Worm (Caenorhabditis elegans): Measurements from ENCODE around the gene M176.11.

DNA sequence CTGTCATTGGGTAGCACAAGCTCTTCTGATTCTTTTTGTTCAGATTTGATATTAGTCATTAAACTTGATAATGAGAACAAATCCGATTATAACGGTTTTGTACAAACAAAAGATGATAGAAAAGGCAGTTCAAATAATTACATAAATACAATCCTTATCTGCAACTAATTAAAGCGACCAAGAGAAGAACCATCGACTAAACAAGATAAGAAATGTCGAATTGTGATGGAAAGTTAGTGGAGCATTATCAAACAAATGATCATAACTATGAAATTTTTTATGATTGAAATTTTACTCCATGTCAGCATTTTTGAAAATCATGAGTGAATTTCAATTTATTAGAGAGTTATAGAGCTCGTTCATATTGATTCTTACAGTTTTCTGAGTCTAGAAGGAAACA, 46.3 kb downstream of the M176.11 start, which contains the start of gene chil-23:
- TF ChIP-seq lin-13 (tag; optimal IDR thresholded peaks at IDR 0.05), result no peak
- TF ChIP-seq unc-39 (tag; optimal IDR thresholded peaks at IDR 0.05), result no peak
- TF ChIP-seq snpc-4 (tag; optimal IDR thresholded peaks at IDR 0.05), result no peak
- TF ChIP-seq nhr-12 (tag; optimal IDR thresholded peaks at IDR 0.05), result no peak
- no peak for TF ChIP-seq ztf-11 (tag; optimal IDR thresholded peaks at IDR 0.05)
- no peak for TF ChIP-seq lsy-2 (tag; optimal IDR thresholded peaks at IDR 0.05)
- TF ChIP-seq nhr-237 (tag; optimal IDR thresholded peaks at IDR 0.05), result no peak
- no peak for TF ChIP-seq drap-1 (GFP tag; optimal IDR thresholded peaks at IDR 0.05)

Measured in whole organism, mixed stage, embryonic.